Fruit fly (Drosophila melanogaster): ENCODE results near the gene CG42464.

CG42464 gene

dm6 chr2L:3737003-3737662 is 37.9 kb downstream of the CG42464 start (continued):
- TF ChIP-seq Fer1 (GFP tag; optimal IDR thresholded peaks at IDR 0.05), result peak; percentile 15
- peak; percentile 55; the same call in 1 of the 2 replicates for TF ChIP-seq CG11696 (GFP tag; IDR thresholded peaks at IDR 0.05)
- TF ChIP-seq kni (GFP tag; optimal IDR thresholded peaks at IDR 0.05), result no peak
- TF ChIP-seq Dref (GFP tag; IDR thresholded peaks at IDR 0.05), result no peak
- peak; percentile 1 for TF ChIP-seq CG2712 (tag; optimal IDR thresholded peaks at IDR 0.05)
- no peak for TF ChIP-seq Sry-δ (GFP tag; optimal IDR thresholded peaks at IDR 0.05)
- peak; percentile 12 for TF ChIP-seq Med (GFP tag)
- peak; percentile 1 for TF ChIP-seq nmo (GFP tag; optimal IDR thresholded peaks at IDR 0.05)
- no peak for TF ChIP-seq B-H1 (GFP tag; IDR thresholded peaks at IDR 0.05)
- TF ChIP-seq slou (GFP tag; optimal IDR thresholded peaks at IDR 0.05), result no peak
- TF ChIP-seq fd64A (GFP tag; optimal IDR thresholded peaks at IDR 0.05), result no peak
- peak; percentile 47 for TF ChIP-seq CG11504 (tag; optimal IDR thresholded peaks at IDR 0.05)
- TF ChIP-seq mld (GFP tag; IDR thresholded peaks at IDR 0.05; ENCODE audit: partially characterized antibody), result no peak
- no peak for TF ChIP-seq fd3F (GFP tag; optimal IDR thresholded peaks at IDR 0.05)
- TF ChIP-seq CG18476 (GFP tag; optimal IDR thresholded peaks at IDR 0.05), result no peak
- peak; percentile 50; the same call in 1 of the 2 replicates for TF ChIP-seq CG4360 (GFP tag; IDR thresholded peaks at IDR 0.05)
- TF ChIP-seq CG4707 (GFP tag; optimal IDR thresholded peaks at IDR 0.05), result no peak
- peak; percentile 42 for TF ChIP-seq sens (GFP tag)
- TF ChIP-seq fd102C (GFP tag; optimal IDR thresholded peaks at IDR 0.05), result no peak
- TF ChIP-seq Lhr (GFP tag; optimal IDR thresholded peaks at IDR 0.05), result no peak
- TF ChIP-seq bigmax (GFP tag; optimal IDR thresholded peaks at IDR 0.05), result no peak
- TF ChIP-seq CoRest (tag; optimal IDR thresholded peaks at IDR 0.05), result peak; percentile 28
- TF ChIP-seq lilli (GFP tag; optimal IDR thresholded peaks at IDR 0.05), result no peak
- peak; percentile 19; the same call in 1 of the 2 replicates for TF ChIP-seq Rfx (GFP tag; IDR thresholded peaks at IDR 0.05)
- TF ChIP-seq gem (tag; optimal IDR thresholded peaks at IDR 0.05), result peak; percentile 53
- peak; percentile 33; the same call in 1 of the 2 replicates for TF ChIP-seq CG31441 (GFP tag; IDR thresholded peaks at IDR 0.05)
- 0 out of 2 replicates have a peak, but pooled peaks have one; percentile 28 for TF ChIP-seq CG32532 (GFP tag; IDR thresholded peaks at IDR 0.05)
- peak; percentile 3 for TF ChIP-seq CG7839 (tag; optimal IDR thresholded peaks at IDR 0.05)
- peak in 1 of 2 experiments; percentile 39 for TF ChIP-seq Hr51 (GFP tag; optimal IDR thresholded peaks at IDR 0.05)

DNA sequence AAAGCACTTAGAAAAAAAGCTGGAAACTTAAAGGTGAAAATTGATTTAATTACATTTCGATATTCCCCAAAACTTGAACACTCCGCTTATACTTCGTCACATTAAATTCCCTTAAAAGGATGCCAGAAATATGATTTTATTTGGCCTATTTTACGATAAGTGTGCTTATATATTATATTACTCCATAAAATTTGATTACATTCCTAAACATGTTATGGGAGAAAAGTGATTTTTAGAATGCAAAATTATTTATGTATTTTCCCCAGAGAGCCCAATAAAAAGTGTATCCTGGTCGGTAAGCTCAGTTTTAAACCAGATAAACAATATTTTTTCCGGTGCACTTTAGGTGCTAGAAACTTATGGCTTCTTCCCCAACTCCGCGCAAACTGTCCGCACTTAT is 38.4 kb downstream of the CG42464 start:
- TF ChIP-seq croc (GFP tag; conservative IDR thresholded peaks at IDR 0.05), result no peak
- TF ChIP-seq abd-A (tag; optimal IDR thresholded peaks at IDR 0.05), result no peak
- no peak for TF ChIP-seq CG8089 (GFP tag; optimal IDR thresholded peaks at IDR 0.05)
- no peak for TF ChIP-seq kay (GFP tag; optimal IDR thresholded peaks at IDR 0.05)
- TF ChIP-seq CG15269 (tag; optimal IDR thresholded peaks at IDR 0.05), result peak; percentile 29
- no peak for TF ChIP-seq CG12299 (tag; optimal IDR thresholded peaks at IDR 0.05)
- no peak for TF ChIP-seq da (GFP tag; optimal IDR thresholded peaks at IDR 0.05)
- no peak for TF ChIP-seq sug (tag; optimal IDR thresholded peaks at IDR 0.05)
- no peak for TF ChIP-seq HmgD (GFP tag; optimal IDR thresholded peaks at IDR 0.05)
- TF ChIP-seq lmd (GFP tag; IDR thresholded peaks at IDR 0.05), result no peak
- TF ChIP-seq ems (GFP tag; optimal IDR thresholded peaks at IDR 0.05), result no peak
- TF ChIP-seq Mad (GFP tag; optimal IDR thresholded peaks at IDR 0.05), result no peak
- TF ChIP-seq dmrt99B (tag; optimal IDR thresholded peaks at IDR 0.05), result peak; percentile 30
- no peak for TF ChIP-seq fru (optimal IDR thresholded peaks at IDR 0.05)
- TF ChIP-seq CG17912 (GFP tag; optimal IDR thresholded peaks at IDR 0.05), result no peak
- no peak for TF ChIP-seq CG6689 (GFP tag; IDR thresholded peaks at IDR 0.05)
- peak; percentile 27 for TF ChIP-seq Hmr (GFP tag; optimal IDR thresholded peaks at IDR 0.05)
- TF ChIP-seq sc (optimal IDR thresholded peaks at IDR 0.05), result no peak
- TF ChIP-seq sc (GFP tag; optimal IDR thresholded peaks at IDR 0.05), result no peak
- TF ChIP-seq eve (GFP tag; optimal IDR thresholded peaks at IDR 0.05), result peak in 1 of 2 experiments; percentile 22
- peak; percentile 45 for TF ChIP-seq CG11504 (tag; optimal IDR thresholded peaks at IDR 0.05)
- TF ChIP-seq CG10565 (GFP tag; optimal IDR thresholded peaks at IDR 0.05), result no peak
- TF ChIP-seq Doc3 (GFP tag; IDR thresholded peaks at IDR 0.05; ENCODE audit: partially characterized antibody), result no peak

All from whole organism, embryonic.